Worm (Caenorhabditis elegans): ENCODE data around the gene fbxb-103.

ce11 chrII:3860826-3861225, 46.1 kb upstream of the fbxb-103 start, which contains the start of gene oac-11:
- TF ChIP-seq elt-3 (tag; optimal IDR thresholded peaks at IDR 0.05) (no peak), ceh-43 (GFP tag; optimal IDR thresholded peaks at IDR 0.05) (no peak), drap-1 (GFP tag; optimal IDR thresholded peaks at IDR 0.05) (no peak), nhr-28 (tag; optimal IDR thresholded peaks at IDR 0.05) (no peak), nhr-76 (tag; optimal IDR thresholded peaks at IDR 0.05) (no peak), snpc-4 (tag; optimal IDR thresholded peaks at IDR 0.05) (no peak), nhr-237 (tag; optimal IDR thresholded peaks at IDR 0.05) (no peak), nhr-12 (tag; optimal IDR thresholded peaks at IDR 0.05) (no peak), unc-39 (tag; optimal IDR thresholded peaks at IDR 0.05) (no peak), ces-1 (GFP tag; optimal IDR thresholded peaks at IDR 0.05) (no peak), lsy-2 (tag; optimal IDR thresholded peaks at IDR 0.05) (no peak), blmp-1 (tag; optimal IDR thresholded peaks at IDR 0.05) (no peak), flh-1 (GFP tag; optimal IDR thresholded peaks at IDR 0.05) (no peak), unc-62 (GFP tag; optimal IDR thresholded peaks at IDR 0.05) (no peak)
